Worm (Caenorhabditis elegans) whole organism, late embryonic: ENCODE data around the gene C54F6.12.

Source experiments
- ceh-19 ChIP-seq: fragments of 200-800 bp; sonication (Bioruptor generic); optimal IDR thresholded peaks from 2 replicates; lab custom pipeline; 2018; ENCODE audit warnings: mild to moderate bottlenecking, missing genetic modification characterization, missing compliant biosample characterization
- gmeb-2 ChIP-seq: sonication (generic microtip); optimal IDR thresholded peaks from 2 replicates; lab custom pipeline; 2016; ENCODE audit warnings: missing genetic modification characterization, inconsistent platforms, missing compliant biosample characterization
- hlh-6 ChIP-seq: sonication (generic microtip); optimal IDR thresholded peaks from 2 replicates; lab custom pipeline; 2016; ENCODE audit warnings: missing genotype, missing genetic modification characterization, missing compliant biosample characterization

DNA sequence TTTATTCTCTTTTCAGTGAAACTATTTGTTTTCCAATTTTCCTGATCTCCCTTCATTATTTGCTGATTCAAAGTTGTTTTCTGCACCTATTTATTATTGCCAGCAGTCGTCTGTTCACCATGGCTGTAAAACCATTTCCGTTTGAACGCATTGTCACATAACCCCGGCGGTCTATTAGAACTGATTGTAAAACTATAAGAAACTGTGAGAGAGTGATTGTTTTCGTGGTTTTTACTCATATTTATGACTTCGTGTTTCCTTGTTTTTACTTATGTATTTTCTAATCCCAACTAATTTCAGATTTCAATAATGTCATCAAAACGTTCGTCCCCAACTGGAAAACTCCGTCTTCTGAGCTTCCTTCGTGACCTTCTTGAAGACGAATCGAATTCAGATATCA, 25.0 kb upstream of the C54F6.12 start, which contains the start of gene F19F10.1:
- TF ChIP-seq hlh-6 (tag; lab: Kevin White, UChicago) (no peak), ceh-19 (no peak), gmeb-2 (tag; lab: Kevin White, UChicago) (no peak)
